Fruit fly (Drosophila melanogaster) whole organism, wandering third instar larva: Measurements from ENCODE around the gene Spn88Eb.
A peak's percentile ranks its signal among the peaks of the same experiment; 100 is the strongest.

Experiments
- Abd-B ChIP-seq: fragments of >200 bp; optimal IDR thresholded peaks from 2 replicates; lab custom pipeline; 2017; ENCODE audit warnings: missing biosample characterization, missing genetic modification characterization
- CG32264 ChIP-seq: fragments of 200-800 bp; sonication (Bioruptor generic); optimal IDR thresholded peaks from 2 replicates; lab custom pipeline; 2016; ENCODE audit warnings: missing biosample characterization, missing genetic modification characterization
- CG9705 ChIP-seq: fragments of 200-800 bp; sonication (Bioruptor generic); optimal IDR thresholded peaks from 2 replicates; lab custom pipeline; 2018; ENCODE audit warnings: missing biosample characterization, mild to moderate bottlenecking, missing genetic modification characterization
- CrebA ChIP-seq: fragments of 200-800 bp; sonication (Bioruptor generic); optimal IDR thresholded peaks from 2 replicates; lab custom pipeline; 2016; ENCODE audit warnings: missing biosample characterization, mild to moderate bottlenecking, missing genetic modification characterization, borderline replicate concordance
- Dfd ChIP-seq: fragments of >200 bp; optimal IDR thresholded peaks from 2 replicates; lab custom pipeline; 2017; ENCODE audit warnings: missing biosample characterization, missing genetic modification characterization
- Dif ChIP-seq: fragments of 200-275, 200-300 bp; sonication (Bioruptor generic); optimal IDR thresholded peaks from 2 replicates; lab custom pipeline; 2018; ENCODE audit warnings: missing biosample characterization, missing genetic modification characterization; ENCODE audit not compliant: partially characterized antibody
- GATAd ChIP-seq: sonication (Bioruptor generic); optimal IDR thresholded peaks from 2 replicates; lab custom pipeline; 2016; ENCODE audit warnings: missing biosample characterization, missing genetic modification characterization
- HLH106 ChIP-seq: fragments of 200-800 bp; optimal IDR thresholded peaks from 3 replicates; lab custom pipeline; 2019; ENCODE audit warnings: missing biosample characterization, mild to moderate bottlenecking, missing genetic modification characterization, moderate library complexity
- Hnf4 ChIP-seq: fragments of 200-800 bp; sonication (Bioruptor generic); optimal IDR thresholded peaks from 2 replicates; lab custom pipeline; 2016; ENCODE audit warnings: missing biosample characterization, mild to moderate bottlenecking, missing genetic modification characterization
- Hr78 ChIP-seq: fragments of >200 bp; optimal IDR thresholded peaks from 2 replicates; lab custom pipeline; 2017; ENCODE audit warnings: missing biosample characterization, missing genetic modification characterization
- Hr83 ChIP-seq: fragments of 200-300 bp; sonication (Bioruptor generic); optimal IDR thresholded peaks from 2 replicates; lab custom pipeline; 2016; ENCODE audit warnings: missing biosample characterization, mild to moderate bottlenecking, missing genetic modification characterization, moderate library complexity; ENCODE audit not compliant: poor library complexity, severe bottlenecking
- Jra ChIP-seq: sonication (Bioruptor generic); optimal IDR thresholded peaks from 2 replicates; lab custom pipeline; 2016; ENCODE audit warnings: missing biosample characterization, missing genetic modification characterization
- Mio ChIP-seq: sonication (Bioruptor generic); optimal IDR thresholded peaks from 2 replicates; lab custom pipeline; 2016; ENCODE audit warnings: missing biosample characterization, missing genetic modification characterization
- Myc ChIP-seq: fragments of >200 bp; optimal IDR thresholded peaks from 2 replicates; lab custom pipeline; 2017
- N ChIP-seq: fragments of >200 bp; optimal IDR thresholded peaks from 2 replicates; lab custom pipeline; 2018; ENCODE audit warnings: missing biosample characterization, missing external identifiers, missing genetic modification characterization
- OdsH ChIP-seq: fragments of 200-800 bp; sonication (Bioruptor generic); optimal IDR thresholded peaks from 2 replicates; lab custom pipeline; 2016; ENCODE audit warnings: missing biosample characterization, mild to moderate bottlenecking, missing genetic modification characterization
- Rel ChIP-seq, 2 experiments: fragments of 200-800 bp; sonication (Bioruptor generic) in 1 of 2; optimal IDR thresholded peaks; 2 replicates in 1 of 2; 3 replicates in 1 of 2; lab custom pipeline; 2016 to 2019; ENCODE audit warnings: mild to moderate bottlenecking in 2 of 2, missing biosample characterization in 2 of 2, missing genetic modification characterization in 2 of 2, moderate library complexity in 1 of 2
- Sp1 ChIP-seq: fragments of 200-800 bp; sonication (Bioruptor generic); optimal IDR thresholded peaks from 3 replicates; lab custom pipeline; 2019; ENCODE audit warnings: missing biosample characterization, mild to moderate bottlenecking, missing genetic modification characterization, moderate library complexity
- Vsx2 ChIP-seq: fragments of 200-300, 225-300 bp; sonication (Bioruptor generic); optimal IDR thresholded peaks from 2 replicates; lab custom pipeline; 2018; ENCODE audit warnings: missing biosample characterization, missing genetic modification characterization; ENCODE audit not compliant: partially characterized antibody
- br ChIP-seq: fragments of 200-800 bp; sonication (Bioruptor generic); optimal IDR thresholded peaks from 2 replicates; lab custom pipeline; 2016; ENCODE audit warnings: missing biosample characterization, missing genetic modification characterization
- brk ChIP-seq: fragments of 200-800 bp; sonication (Bioruptor generic); optimal IDR thresholded peaks from 2 replicates; lab custom pipeline; 2016; ENCODE audit warnings: missing biosample characterization, mild to moderate bottlenecking, missing genetic modification characterization
- dl ChIP-seq, 2 experiments: fragments of 175-275, 200-275 bp in 1 of 2; fragments of 200-275 bp in 1 of 2; sonication (Bioruptor generic); optimal IDR thresholded peaks; lab custom pipeline; 2018; ENCODE audit warnings: mild to moderate bottlenecking in 2 of 2, missing biosample characterization in 2 of 2, missing genetic modification characterization in 2 of 2, moderate library complexity in 2 of 2; ENCODE audit not compliant: partially characterized antibody in 2 of 2, insufficient read depth in 1 of 2
- dmrt93B ChIP-seq: fragments of 200-800 bp; sonication (Bioruptor generic); optimal IDR thresholded peaks from 2 replicates; lab custom pipeline; 2018; ENCODE audit warnings: missing biosample characterization, mild to moderate bottlenecking, missing genetic modification characterization
- dsf ChIP-seq: sonication (Bioruptor generic); optimal IDR thresholded peaks from 2 replicates; lab custom pipeline; 2016; ENCODE audit warnings: missing biosample characterization, missing genetic modification characterization, borderline replicate concordance
- ey ChIP-seq: fragments of 200-800 bp; sonication (Bioruptor generic); optimal IDR thresholded peaks from 2 replicates; lab custom pipeline; 2016; ENCODE audit warnings: missing biosample characterization, missing genetic modification characterization
- foxo ChIP-seq, 2 experiments: fragments of 200-800 bp; sonication (Bioruptor generic); optimal IDR thresholded peaks; 2 replicates in 1 of 2; 3 replicates in 1 of 2; lab custom pipeline; 2016 to 2017; ENCODE audit warnings: missing biosample characterization in 2 of 2, missing genetic modification characterization in 2 of 2
- fru ChIP-seq: fragments of 200-800 bp; sonication (Bioruptor generic); optimal IDR thresholded peaks from 3 replicates; lab custom pipeline; 2016; ENCODE audit warnings: missing biosample characterization, mild to moderate bottlenecking, missing genetic modification characterization
- h ChIP-seq: fragments of 200-800 bp; sonication (Bioruptor generic); optimal IDR thresholded peaks from 3 replicates; lab custom pipeline; 2016; ENCODE audit warnings: missing biosample characterization, mild to moderate bottlenecking, missing genetic modification characterization
- jim ChIP-seq: fragments of 175-275, 200-325 bp; sonication (Bioruptor generic); optimal IDR thresholded peaks from 2 replicates; lab custom pipeline; 2016; ENCODE audit warnings: missing biosample characterization, mild to moderate bottlenecking, missing genetic modification characterization
- lola ChIP-seq: fragments of >200 bp; optimal IDR thresholded peaks from 2 replicates; lab custom pipeline; 2017; ENCODE audit warnings: missing biosample characterization, missing genetic modification characterization
- pan ChIP-seq: fragments of >200 bp; optimal IDR thresholded peaks from 2 replicates; lab custom pipeline; 2017
- psq ChIP-seq: fragments of 200-800 bp; sonication (Bioruptor generic); optimal IDR thresholded peaks from 3 replicates; lab custom pipeline; 2017; ENCODE audit warnings: missing biosample characterization, mild to moderate bottlenecking, missing genetic modification characterization, moderate library complexity
- rgr ChIP-seq: fragments of 200-800 bp; sonication (Bioruptor generic); optimal IDR thresholded peaks from 3 replicates; lab custom pipeline; 2016; ENCODE audit warnings: missing biosample characterization, mild to moderate bottlenecking, missing genetic modification characterization
- sage ChIP-seq: fragments of 200-800 bp; sonication (Bioruptor generic); optimal IDR thresholded peaks from 2 replicates; lab custom pipeline; 2016; ENCODE audit warnings: missing biosample characterization, mild to moderate bottlenecking, missing genetic modification characterization
- sv ChIP-seq: fragments of 200-800 bp; sonication (Bioruptor generic); optimal IDR thresholded peaks from 3 replicates; lab custom pipeline; 2016; ENCODE audit warnings: missing biosample characterization, missing genetic modification characterization
- tai ChIP-seq: sonication (Bioruptor generic); optimal IDR thresholded peaks from 2 replicates; lab custom pipeline; 2016; ENCODE audit warnings: missing biosample characterization, missing genetic modification characterization
- usp ChIP-seq: fragments of >200 bp; optimal IDR thresholded peaks from 2 replicates; lab custom pipeline; 2017; ENCODE audit warnings: missing biosample characterization, missing genetic modification characterization
- woc ChIP-seq: sonication (Bioruptor generic); optimal IDR thresholded peaks from 2 replicates; lab custom pipeline; 2016; ENCODE audit warnings: missing biosample characterization, mild to moderate bottlenecking, missing genetic modification characterization

The Spn88Eb gene

DNA sequence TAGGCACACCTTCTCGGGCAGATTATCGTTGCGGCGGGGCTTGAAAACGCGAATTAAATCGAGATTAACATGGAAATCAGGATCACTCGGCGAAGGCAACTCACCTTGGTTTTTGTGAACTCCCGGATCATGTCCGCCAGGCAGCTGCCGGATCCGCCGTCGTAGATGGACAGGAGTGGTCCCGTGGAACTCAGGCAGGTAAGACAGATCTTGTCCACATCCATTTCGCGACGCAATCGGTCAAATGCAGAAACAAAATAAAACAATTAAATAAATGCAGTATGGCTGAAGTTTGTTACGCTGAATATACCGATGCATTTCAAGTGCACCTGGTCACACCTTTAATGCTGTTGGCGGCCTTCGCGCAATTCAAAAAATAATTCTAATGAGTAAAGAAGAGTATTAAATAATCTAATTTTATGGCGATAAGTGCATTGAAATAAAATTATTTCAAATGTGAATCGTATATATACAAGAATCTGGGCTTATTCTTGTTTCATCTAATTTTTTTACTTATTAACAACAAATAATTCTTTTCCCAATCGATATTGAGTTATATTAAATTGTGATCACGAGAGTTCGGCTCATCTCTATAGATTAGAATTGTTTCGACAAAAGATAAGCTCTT lies 4.9 kb upstream of the Spn88Eb start, which contains the start of the genes CG6654 and CG4210:
Gene CG6654 (minus strand): TSS at position 297 of the 628 bp plus-strand sequence.
Gene CG4210 (plus strand): TSS at position 613 of the 628 bp plus-strand sequence.
- TF ChIP-seq Hr78 (GFP tag; lab: Kevin White, UChicago) (no peak), CG9705 (GFP tag; lab: Kevin White, UChicago) (peak; percentile 28), foxo (GFP tag; optimal IDR thresholded peaks at IDR 0.05; lab: Kevin White, UChicago) (no peak), sv (GFP tag; lab: Kevin White, UChicago) (no peak), pan (no peak), woc (GFP tag; lab: Kevin White, UChicago) (peak; percentile 71), sage (GFP tag; lab: Kevin White, UChicago) (no peak), HLH106 (tag; lab: Kevin White, UChicago) (peak; percentile 69), jim (GFP tag; lab: Kevin White, UChicago) (no peak), CG32264 (GFP tag; lab: Kevin White, UChicago) (no peak), Jra (no peak), GATAd (GFP tag; lab: Kevin White, UChicago) (no peak), ey (GFP tag; lab: Kevin White, UChicago) (no peak), Dif (GFP tag; lab: Kevin White, UChicago) (no peak), Hr83 (GFP tag; lab: Kevin White, UChicago) (no peak), dsf (GFP tag; lab: Kevin White, UChicago) (no peak), Abd-B (no peak), Rel (GFP tag; optimal IDR thresholded peaks at IDR 0.05; lab: Kevin White, UChicago) (no peak), Rel (tag; optimal IDR thresholded peaks at IDR 0.05; lab: Kevin White, UChicago) (peak; percentile 54), br (GFP tag; lab: Kevin White, UChicago) (no peak), psq (no peak), tai (GFP tag; lab: Kevin White, UChicago) (no peak), lola (no peak), Hnf4 (GFP tag; lab: Kevin White, UChicago) (no peak), brk (GFP tag; lab: Kevin White, UChicago) (no peak), Dfd (GFP tag; lab: Kevin White, UChicago) (no peak), N (GFP tag; lab: Kevin White, UChicago) (no peak), dl (GFP tag; optimal IDR thresholded peaks at IDR 0.05; lab: Kevin White, UChicago; ENCODE audit: insufficient read depth in 1 of 2, partially characterized antibody in 2 of 2) (no peak), h (GFP tag; lab: Kevin White, UChicago) (no peak), Myc (lab: Kevin White, UChicago) (no peak), Sp1 (GFP tag; lab: Kevin White, UChicago) (peak; percentile 27), CrebA (GFP tag; lab: Kevin White, UChicago) (no peak), Mio (no peak), dmrt93B (GFP tag; lab: Kevin White, UChicago) (no peak), fru (GFP tag; lab: Kevin White, UChicago) (no peak), rgr (GFP tag; lab: Kevin White, UChicago) (no peak), OdsH (GFP tag; lab: Kevin White, UChicago) (no peak), Vsx2 (GFP tag; lab: Kevin White, UChicago) (no peak), usp (no peak)

DNA sequence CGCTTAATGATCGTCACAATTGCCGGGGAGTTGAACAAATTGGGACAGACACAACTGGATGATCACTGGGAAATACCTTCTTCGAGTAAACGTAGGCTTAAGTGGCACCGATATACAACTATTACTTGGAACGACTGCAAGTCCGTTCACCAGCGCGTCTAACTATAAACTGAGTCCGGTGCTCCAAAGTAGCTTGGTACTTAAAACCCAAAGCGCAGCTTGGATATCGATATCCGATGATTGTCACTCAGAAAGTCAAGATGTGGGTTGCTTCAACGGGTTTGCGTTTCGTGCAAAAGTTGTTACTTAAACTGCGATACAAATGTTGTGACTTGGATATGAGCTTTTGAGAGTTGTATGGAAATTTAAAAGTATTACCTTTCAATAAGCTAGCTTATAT lies 2.3 kb downstream of the Spn88Eb start, which contains the start of gene Spn88Ea:
Gene Spn88Ea (minus strand): TSS at position 175 of the 400 bp plus-strand sequence.
- TF ChIP-seq usp: no peak
- TF ChIP-seq sage (GFP tag; lab: Kevin White, UChicago): no peak
- no peak for TF ChIP-seq Jra
- TF ChIP-seq Rel (GFP tag; optimal IDR thresholded peaks at IDR 0.05; lab: Kevin White, UChicago): no peak
- TF ChIP-seq Rel (tag; optimal IDR thresholded peaks at IDR 0.05; lab: Kevin White, UChicago): peak; percentile 68
- TF ChIP-seq dmrt93B (GFP tag; lab: Kevin White, UChicago): no peak
- TF ChIP-seq GATAd (GFP tag; lab: Kevin White, UChicago): no peak
- TF ChIP-seq br (GFP tag; lab: Kevin White, UChicago): peak; percentile 8
- peak; percentile 50 for TF ChIP-seq woc (GFP tag; lab: Kevin White, UChicago)
- no peak for TF ChIP-seq Dif (GFP tag; lab: Kevin White, UChicago)
- no peak for TF ChIP-seq jim (GFP tag; lab: Kevin White, UChicago)
- TF ChIP-seq Abd-B: no peak
- no peak for TF ChIP-seq OdsH (GFP tag; lab: Kevin White, UChicago)
- TF ChIP-seq dl (GFP tag; optimal IDR thresholded peaks at IDR 0.05; lab: Kevin White, UChicago; ENCODE audit: insufficient read depth in 1 of 2, partially characterized antibody in 2 of 2): no peak
- peak; percentile 3 for TF ChIP-seq HLH106 (tag; lab: Kevin White, UChicago)
- no peak for TF ChIP-seq Hr83 (GFP tag; lab: Kevin White, UChicago)
- TF ChIP-seq Hr78 (GFP tag; lab: Kevin White, UChicago): no peak
- no peak for TF ChIP-seq brk (GFP tag; lab: Kevin White, UChicago)
- no peak for TF ChIP-seq dsf (GFP tag; lab: Kevin White, UChicago)
- no peak for TF ChIP-seq psq
- TF ChIP-seq CG32264 (GFP tag; lab: Kevin White, UChicago): no peak
- no peak for TF ChIP-seq Dfd (GFP tag; lab: Kevin White, UChicago)
- TF ChIP-seq lola: no peak
- no peak for TF ChIP-seq sv (GFP tag; lab: Kevin White, UChicago)
- TF ChIP-seq Vsx2 (GFP tag; lab: Kevin White, UChicago): peak; percentile 66
- no peak for TF ChIP-seq Myc (lab: Kevin White, UChicago)
- no peak for TF ChIP-seq foxo (GFP tag; optimal IDR thresholded peaks at IDR 0.05; lab: Kevin White, UChicago)
- no peak for TF ChIP-seq rgr (GFP tag; lab: Kevin White, UChicago)
- peak; percentile 2 for TF ChIP-seq Sp1 (GFP tag; lab: Kevin White, UChicago)
- TF ChIP-seq Hnf4 (GFP tag; lab: Kevin White, UChicago): no peak
- no peak for TF ChIP-seq tai (GFP tag; lab: Kevin White, UChicago)
- no peak for TF ChIP-seq N (GFP tag; lab: Kevin White, UChicago)
- TF ChIP-seq Mio: no peak
- no peak for TF ChIP-seq CrebA (GFP tag; lab: Kevin White, UChicago)
- TF ChIP-seq fru (GFP tag; lab: Kevin White, UChicago): no peak
- TF ChIP-seq CG9705 (GFP tag; lab: Kevin White, UChicago): no peak
